Fruit fly (Drosophila melanogaster) whole organism, pupa: ENCODE measurements around the gene CG16984.

ENCODE experiments used
- CG14655 ChIP-seq: fragments of 200-800 bp; sonication (Bioruptor generic); optimal IDR thresholded peaks from 3 replicates; lab custom pipeline; 2017; ENCODE audit warnings: mild to moderate bottlenecking, missing biosample characterization, missing genetic modification reagents, missing genetic modification characterization
- CG15710 ChIP-seq: fragments of 200-800 bp; sonication (Bioruptor generic); optimal IDR thresholded peaks from 2 replicates; lab custom pipeline; 2018; ENCODE audit warnings: missing biosample characterization, mild to moderate bottlenecking, missing genetic modification characterization, moderate library complexity
- D1 ChIP-seq: fragments of 200-800 bp; sonication (Bioruptor generic); optimal IDR thresholded peaks from 2 replicates; lab custom pipeline; 2018; ENCODE audit warnings: missing biosample characterization, mild to moderate bottlenecking, missing genetic modification characterization, moderate library complexity
- Ets98B ChIP-seq: fragments of 200-800 bp; sonication (Bioruptor generic); IDR thresholded peaks from 2 replicates; pipeline ENCODE4 v1.3.6; 2022; ENCODE audit warnings: missing biosample characterization, missing genetic modification characterization
- Pif1B ChIP-seq: fragments of 200-800 bp; sonication (Bioruptor generic); optimal IDR thresholded peaks from 3 replicates; lab custom pipeline; 2016; ENCODE audit warnings: missing biosample characterization, missing genetic modification characterization
- gl ChIP-seq: fragments of 200-800 bp; sonication (Bioruptor generic); optimal IDR thresholded peaks from 2 replicates; lab custom pipeline; 2018; ENCODE audit warnings: missing biosample characterization, mild to moderate bottlenecking, missing genetic modification characterization
- rn ChIP-seq: fragments of 200-800 bp; sonication (Bioruptor generic); IDR thresholded peaks from 2 replicates; pipeline ENCODE4 v1.3.6; 2022; ENCODE audit warnings: missing biosample characterization, missing genetic modification characterization

DNA sequence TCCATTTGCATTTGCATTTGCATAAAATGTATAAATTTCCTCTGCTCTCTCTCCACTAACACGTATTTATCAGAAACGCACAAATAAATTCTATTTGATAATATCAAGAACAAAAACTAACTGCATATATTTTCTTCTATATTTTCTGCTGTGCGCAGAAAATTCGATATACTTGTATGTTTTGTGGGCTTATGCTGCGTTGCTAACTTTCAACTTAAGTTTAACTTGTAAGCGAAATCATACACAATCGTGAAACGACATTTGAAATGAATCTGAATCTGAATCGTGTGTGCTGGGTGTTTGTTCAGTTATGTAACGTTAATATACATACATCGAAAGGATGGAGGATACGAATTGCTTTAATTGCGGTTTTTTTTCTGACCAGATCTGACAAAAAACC is 39.9 kb upstream of the CG16984 start:
- TF ChIP-seq Ets98B (GFP tag; lab: Robert Waterston, UW) (no peak), rn (no peak), D1 (no peak), CG15710 (tag; lab: Kevin White, UChicago) (no peak), CG14655 (GFP tag; lab: Kevin White, UChicago) (no peak), Pif1B (GFP tag; lab: Kevin White, UChicago) (no peak), gl (tag; lab: Kevin White, UChicago) (no peak)
